Worm (Caenorhabditis elegans): ENCODE results near the gene F42A6.6.
"Not testable (repeated sequence)": the region's sequence is repeated elsewhere in the genome, so short reads cannot be mapped to it uniquely, and the experiment has no call there.

Gene F42A6.6

DNA sequence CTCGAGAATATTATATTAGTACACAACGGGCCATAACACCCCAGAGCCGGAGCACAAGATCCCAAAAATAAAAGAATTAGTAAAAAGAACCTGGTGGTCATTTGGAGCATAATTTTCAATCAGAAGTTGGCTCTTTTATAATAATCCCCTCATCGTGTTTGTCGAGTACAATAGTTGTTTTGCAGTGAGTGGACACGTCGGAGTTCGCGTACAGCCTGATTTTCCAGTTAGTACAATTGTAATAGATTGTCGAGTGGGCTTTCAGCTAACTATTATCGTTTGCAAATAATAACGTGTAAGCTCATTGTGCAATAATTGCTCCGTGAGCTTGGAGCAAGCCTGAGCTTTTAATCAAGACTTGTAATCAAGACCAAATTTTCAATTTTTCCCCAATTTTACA is 29.2 kb downstream of the F42A6.6 start, which contains the start of gene W08E12.9:
Gene W08E12.9, minus strand, starts transcription at position 101 of the 400 bp plus-strand sequence.
- TF ChIP-seq dsc-1 (tag; optimal IDR thresholded peaks at IDR 0.05) (no peak), sptf-1 (tag; optimal IDR thresholded peaks at IDR 0.05) (no peak), xbp-1 (tag; optimal IDR thresholded peaks at IDR 0.05) (no peak), egl-13 (tag; optimal IDR thresholded peaks at IDR 0.05) (no peak), snpc-4 (tag; optimal IDR thresholded peaks at IDR 0.05) (no peak), Y116A8C.19 (tag; optimal IDR thresholded peaks at IDR 0.05; ENCODE audit: borderline replicate concordance) (no peak), alr-1 (tag; optimal IDR thresholded peaks at IDR 0.05; ENCODE audit: borderline replicate concordance) (no peak), tbx-2 (tag; optimal IDR thresholded peaks at IDR 0.05) (no peak), hpl-2 (GFP tag; optimal IDR thresholded peaks at IDR 0.05) (no peak), ceh-88 (GFP tag; IDR thresholded peaks at IDR 0.05) (no peak), fkh-4 (tag; optimal IDR thresholded peaks at IDR 0.05; ENCODE audit: borderline replicate concordance) (no peak), mab-9 (GFP tag; IDR thresholded peaks at IDR 0.05) (no peak), dpl-1 (GFP tag; optimal IDR thresholded peaks at IDR 0.05) (no peak), F16B12.6 (tag; optimal IDR thresholded peaks at IDR 0.05) (no peak), unc-98 (GFP tag; IDR thresholded peaks at IDR 0.05) (no peak), unc-86 (tag; optimal IDR thresholded peaks at IDR 0.05) (no peak), jun-1 (tag; optimal IDR thresholded peaks at IDR 0.05) (no peak), hlh-4 (tag; optimal IDR thresholded peaks at IDR 0.05) (no peak)

ce11 chrIV:3305575-3305974 is 31.1 kb downstream of the F42A6.6 start, which contains the start of gene W08E12.2:
Gene W08E12.2, plus strand, starts transcription at chrIV:3305875.
- TF ChIP-seq efl-1 (optimal IDR thresholded peaks at IDR 0.05) = no peak
- peak in 1 of 2 experiments; percentile 24 for TF ChIP-seq efl-1 (GFP tag; optimal IDR thresholded peaks at IDR 0.05 in 1 of 2)
- TF ChIP-seq tbx-2 (tag; optimal IDR thresholded peaks at IDR 0.05) = no peak
- no peak for TF ChIP-seq hlh-17 (GFP tag; optimal IDR thresholded peaks at IDR 0.05; ENCODE audit: borderline replicate concordance)
- no peak for TF ChIP-seq ceh-88 (GFP tag; IDR thresholded peaks at IDR 0.05)

DNA sequence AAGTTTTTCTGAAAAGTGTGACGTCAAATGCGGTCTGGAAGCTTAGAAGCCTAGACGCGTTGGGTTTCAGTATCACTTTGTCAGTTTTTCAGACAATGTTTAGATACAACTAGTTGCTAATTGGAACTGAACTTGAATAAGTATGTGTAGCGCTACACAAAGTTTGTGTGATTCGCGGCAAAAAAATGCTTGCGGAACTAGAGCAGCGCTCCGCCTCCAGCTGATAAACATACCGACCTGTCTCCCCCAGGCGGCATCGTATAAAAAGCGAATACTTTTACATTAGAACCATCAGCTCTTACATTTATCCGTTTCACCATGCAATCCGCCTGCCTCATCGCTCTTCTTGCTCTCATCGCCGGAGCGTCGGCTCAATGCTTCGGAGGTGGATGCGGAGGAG is 33.0 kb downstream of the F42A6.6 start, which contains the start of gene idpp-12:
Gene idpp-12, plus strand, starts transcription at position 301 of the 400 bp plus-strand sequence.
- TF ChIP-seq nhr-71 (tag; optimal IDR thresholded peaks at IDR 0.05); grh-1 (GFP tag; IDR thresholded peaks at IDR 0.05); swsn-7 (tag; optimal IDR thresholded peaks at IDR 0.05): not testable (repeated sequence)

DNA sequence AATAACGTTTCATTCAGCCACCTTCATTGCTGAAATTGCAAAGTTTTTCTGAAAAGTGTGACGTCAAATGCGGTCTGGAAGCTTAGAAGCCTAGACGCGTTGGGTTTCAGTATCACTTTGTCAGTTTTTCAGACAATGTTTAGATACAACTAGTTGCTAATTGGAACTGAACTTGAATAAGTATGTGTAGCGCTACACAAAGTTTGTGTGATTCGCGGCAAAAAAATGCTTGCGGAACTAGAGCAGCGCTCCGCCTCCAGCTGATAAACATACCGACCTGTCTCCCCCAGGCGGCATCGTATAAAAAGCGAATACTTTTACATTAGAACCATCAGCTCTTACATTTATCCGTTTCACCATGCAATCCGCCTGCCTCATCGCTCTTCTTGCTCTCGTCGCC is 34.6 kb downstream of the F42A6.6 start, which contains the start of gene W08E12.4:
Gene W08E12.4, plus strand, starts transcription at position 301 of the 400 bp plus-strand sequence.
- TF ChIP-seq mdl-1, elt-2, skn-1 (tag; optimal IDR thresholded peaks at IDR 0.05): not testable (repeated sequence)

ce11 chrIV:3300492-3300891 is 36.2 kb downstream of the F42A6.6 start, which contains the start of gene W08E12.5:
Gene W08E12.5, plus strand, starts transcription at chrIV:3300792.
- TF ChIP-seq ceh-88 (GFP tag; IDR thresholded peaks at IDR 0.05) = no peak
- TF ChIP-seq efl-1 (optimal IDR thresholded peaks at IDR 0.05) = no peak
- peak in 1 of 2 experiments; percentile 50 for TF ChIP-seq efl-1 (GFP tag; optimal IDR thresholded peaks at IDR 0.05 in 1 of 2)
- TF ChIP-seq fkh-10 (GFP tag; optimal IDR thresholded peaks at IDR 0.05) = no peak
- no peak for TF ChIP-seq xbp-1 (tag; optimal IDR thresholded peaks at IDR 0.05)
- TF ChIP-seq nhr-84 (tag; optimal IDR thresholded peaks at IDR 0.05) = no peak

- TF ChIP-seq hlh-4 (tag; optimal IDR thresholded peaks at IDR 0.05) = no peak
- TF ChIP-seq zag-1 (tag; optimal IDR thresholded peaks at IDR 0.05) = no peak
- no peak for TF ChIP-seq ets-5 (GFP tag; IDR thresholded peaks at IDR 0.05)
- TF ChIP-seq hlh-17 (GFP tag; optimal IDR thresholded peaks at IDR 0.05; ENCODE audit: borderline replicate concordance) = no peak
- no peak for TF ChIP-seq sup-37 (GFP tag; optimal IDR thresholded peaks at IDR 0.05)
- TF ChIP-seq tlp-1 (tag; optimal IDR thresholded peaks at IDR 0.05) = no peak
- TF ChIP-seq mab-9 (GFP tag; IDR thresholded peaks at IDR 0.05) = no peak
- TF ChIP-seq hpl-2 (GFP tag; optimal IDR thresholded peaks at IDR 0.05) = no peak
- TF ChIP-seq nhr-11 (tag; optimal IDR thresholded peaks at IDR 0.05) = no peak
- no peak for TF ChIP-seq sox-4 (tag; optimal IDR thresholded peaks at IDR 0.05)
These were observed 37.4 kb downstream of the F42A6.6 start for ce11 chrIV:3299229-3299628.

All from whole organism, L1 larva.